Worm (Caenorhabditis elegans) whole organism, late embryonic: ENCODE results near the gene W01B6.6.
A peak's percentile ranks its signal among the peaks of the same experiment; 100 is the strongest.

Source experiments
- C08G9.2 ChIP-seq: sonication (generic microtip); optimal IDR thresholded peaks from 2 replicates; lab custom pipeline; 2016; ENCODE audit warnings: mild to moderate bottlenecking, missing genetic modification characterization, moderate library complexity, missing compliant biosample characterization
- F13H6.1 ChIP-seq: sonication (generic microtip); optimal IDR thresholded peaks from 2 replicates; lab custom pipeline; 2016; ENCODE audit warnings: missing genetic modification characterization, missing compliant biosample characterization
- K02D7.2 ChIP-seq: sonication (generic microtip); optimal IDR thresholded peaks from 2 replicates; lab custom pipeline; 2017; ENCODE audit warnings: mild to moderate bottlenecking, missing genetic modification characterization, missing compliant biosample characterization
- Y22D7AL.16 ChIP-seq: sonication (generic microtip); optimal IDR thresholded peaks from 2 replicates; lab custom pipeline; 2016; ENCODE audit warnings: missing genetic modification characterization, missing compliant biosample characterization
- ahr-1 ChIP-seq: sonication (generic microtip); optimal IDR thresholded peaks from 2 replicates; lab custom pipeline; 2016; ENCODE audit warnings: missing genetic modification characterization, missing compliant biosample characterization
- ama-1 ChIP-seq: fragments of 150-350 bp; optimal IDR thresholded peaks from 2 replicates; lab custom pipeline; 2014
- ceh-18 ChIP-seq: sonication (generic microtip); optimal IDR thresholded peaks from 2 replicates; lab custom pipeline; 2016; ENCODE audit warnings: missing genetic modification characterization, missing compliant biosample characterization
- ceh-22 ChIP-seq: sonication (generic microtip); optimal IDR thresholded peaks from 2 replicates; lab custom pipeline; 2017; ENCODE audit warnings: missing biosample characterization, missing genetic modification characterization
- ceh-24 ChIP-seq: sonication (generic microtip); optimal IDR thresholded peaks from 2 replicates; lab custom pipeline; 2016; ENCODE audit warnings: mild to moderate bottlenecking, missing genetic modification characterization, missing compliant biosample characterization
- ceh-30 ChIP-seq: fragments of 150-350 bp; optimal IDR thresholded peaks from 2 replicates; lab custom pipeline; 2014; ENCODE audit warnings: missing biosample characterization, missing genetic modification characterization
- ceh-31 ChIP-seq: sonication (generic microtip); optimal IDR thresholded peaks from 2 replicates; lab custom pipeline; 2016; ENCODE audit warnings: missing genetic modification characterization, missing compliant biosample characterization
- ceh-48 ChIP-seq: sonication (generic microtip); optimal IDR thresholded peaks from 2 replicates; lab custom pipeline; 2016; ENCODE audit warnings: missing genetic modification characterization, inconsistent platforms, missing compliant biosample characterization
- ceh-9 ChIP-seq: sonication (generic microtip); optimal IDR thresholded peaks from 2 replicates; lab custom pipeline; 2016; ENCODE audit warnings: mild to moderate bottlenecking, missing genetic modification characterization, inconsistent platforms, missing compliant biosample characterization
- dve-1 ChIP-seq: sonication (generic microtip); optimal IDR thresholded peaks from 2 replicates; lab custom pipeline; 2017; ENCODE audit warnings: antibody characterized with exemption, mild to moderate bottlenecking, missing genetic modification characterization, missing compliant biosample characterization
- elt-2 ChIP-seq: sonication (generic microtip); optimal IDR thresholded peaks from 2 replicates; lab custom pipeline; 2016; ENCODE audit warnings: missing genetic modification reagents, missing genetic modification characterization, missing compliant biosample characterization
- elt-4 ChIP-seq: sonication (generic microtip); optimal IDR thresholded peaks from 2 replicates; lab custom pipeline; 2016; ENCODE audit warnings: missing genetic modification characterization, missing compliant biosample characterization
- ets-4 ChIP-seq: sonication (generic microtip); optimal IDR thresholded peaks from 2 replicates; lab custom pipeline; 2016; ENCODE audit warnings: missing genetic modification characterization, missing compliant biosample characterization
- eyg-1 ChIP-seq: sonication (generic microtip); optimal IDR thresholded peaks from 2 replicates; lab custom pipeline; 2016; ENCODE audit warnings: missing genotype, missing genetic modification characterization, missing compliant biosample characterization
- fax-1 ChIP-seq: sonication (generic microtip); optimal IDR thresholded peaks from 2 replicates; lab custom pipeline; 2016; ENCODE audit warnings: missing genotype, missing genetic modification characterization, missing compliant biosample characterization
- gmeb-2 ChIP-seq: sonication (generic microtip); optimal IDR thresholded peaks from 2 replicates; lab custom pipeline; 2016; ENCODE audit warnings: missing genetic modification characterization, inconsistent platforms, missing compliant biosample characterization
- hlh-30 ChIP-seq: sonication (generic microtip); optimal IDR thresholded peaks from 2 replicates; lab custom pipeline; 2017; ENCODE audit warnings: antibody characterized with exemption, missing genetic modification characterization, missing compliant biosample characterization; ENCODE audit not compliant: insufficient read depth
- hlh-8 ChIP-seq: sonication (generic microtip); optimal IDR thresholded peaks from 2 replicates; lab custom pipeline; 2016; ENCODE audit warnings: missing genotype, missing genetic modification characterization, missing compliant biosample characterization
- lim-6 ChIP-seq: sonication (generic microtip); optimal IDR thresholded peaks from 2 replicates; lab custom pipeline; 2016; ENCODE audit warnings: missing genetic modification characterization, missing compliant biosample characterization
- madf-2 ChIP-seq: sonication (generic microtip); optimal IDR thresholded peaks from 2 replicates; lab custom pipeline; 2017; ENCODE audit warnings: missing genetic modification characterization, missing compliant biosample characterization
- nfya-1 ChIP-seq: sonication (generic microtip); optimal IDR thresholded peaks from 2 replicates; lab custom pipeline; 2017; ENCODE audit warnings: missing genetic modification characterization, mild to moderate bottlenecking, missing compliant biosample characterization, antibody characterized with exemption, moderate library complexity
- pag-3 ChIP-seq: sonication (generic microtip); optimal IDR thresholded peaks from 2 replicates; lab custom pipeline; 2016; ENCODE audit warnings: missing compliant biosample characterization, missing genetic modification characterization, borderline replicate concordance
- pat-9 ChIP-seq: fragments of 200-800 bp; sonication (Bioruptor generic); optimal IDR thresholded peaks from 2 replicates; lab custom pipeline; 2018; ENCODE audit warnings: mild to moderate bottlenecking, missing genetic modification characterization, moderate library complexity, missing compliant biosample characterization
- pax-1 ChIP-seq: fragments of 150-350 bp; optimal IDR thresholded peaks from 2 replicates; lab custom pipeline; 2014; ENCODE audit warnings: missing biosample characterization, missing genetic modification characterization
- pqm-1 ChIP-seq: sonication (generic microtip); optimal IDR thresholded peaks from 2 replicates; lab custom pipeline; 2016; ENCODE audit warnings: missing genetic modification characterization, missing compliant biosample characterization
- ref-2 ChIP-seq: sonication (generic microtip); optimal IDR thresholded peaks from 2 replicates; lab custom pipeline; 2016; ENCODE audit warnings: missing genetic modification characterization, missing compliant biosample characterization
- sdc-2 ChIP-seq: sonication (generic microtip); optimal IDR thresholded peaks from 2 replicates; lab custom pipeline; 2016; ENCODE audit warnings: missing genotype, missing genetic modification characterization, missing compliant biosample characterization
- tbx-2 ChIP-seq: sonication (generic microtip); optimal IDR thresholded peaks from 2 replicates; lab custom pipeline; 2016; ENCODE audit warnings: missing genetic modification characterization, missing compliant biosample characterization
- unc-55 ChIP-seq: sonication (generic microtip); optimal IDR thresholded peaks from 2 replicates; lab custom pipeline; 2017; ENCODE audit warnings: missing biosample characterization, missing genetic modification reagents, missing genetic modification characterization
- ztf-16 ChIP-seq: sonication (generic microtip); optimal IDR thresholded peaks from 2 replicates; lab custom pipeline; 2017; ENCODE audit warnings: missing genetic modification characterization, missing compliant biosample characterization

The W01B6.6 gene

ce11 chrIV:10126544-10126943 lies 45.6 kb downstream of the W01B6.6 start, which contains the start of gene ctf-18:
ctf-18 (minus strand) TSS chrIV:10126644.
- TF ChIP-seq K02D7.2 (tag; lab: Kevin White, UChicago), result no peak
- TF ChIP-seq gmeb-2 (tag; lab: Kevin White, UChicago), result no peak
- TF ChIP-seq ceh-24 (tag; lab: Kevin White, UChicago), result no peak

- TF ChIP-seq fax-1 (tag; lab: Kevin White, UChicago) (no peak), ceh-48 (no peak), madf-2 (tag; lab: Kevin White, UChicago) (no peak), ztf-16 (tag; lab: Kevin White, UChicago) (no peak), lim-6 (tag; lab: Kevin White, UChicago) (no peak), eyg-1 (tag; lab: Kevin White, UChicago) (no peak), F13H6.1 (no peak), pqm-1 (tag; lab: Kevin White, UChicago) (no peak), C08G9.2 (tag; lab: Kevin White, UChicago) (no peak), hlh-8 (no peak), sdc-2 (tag; lab: Kevin White, UChicago) (no peak), pag-3 (no peak)
- TF ChIP-seq, all 69 proteins: peak for 0
Measured at ce11 chrIV:10128446-10128845, 47.5 kb downstream of the W01B6.6 start.

DNA sequence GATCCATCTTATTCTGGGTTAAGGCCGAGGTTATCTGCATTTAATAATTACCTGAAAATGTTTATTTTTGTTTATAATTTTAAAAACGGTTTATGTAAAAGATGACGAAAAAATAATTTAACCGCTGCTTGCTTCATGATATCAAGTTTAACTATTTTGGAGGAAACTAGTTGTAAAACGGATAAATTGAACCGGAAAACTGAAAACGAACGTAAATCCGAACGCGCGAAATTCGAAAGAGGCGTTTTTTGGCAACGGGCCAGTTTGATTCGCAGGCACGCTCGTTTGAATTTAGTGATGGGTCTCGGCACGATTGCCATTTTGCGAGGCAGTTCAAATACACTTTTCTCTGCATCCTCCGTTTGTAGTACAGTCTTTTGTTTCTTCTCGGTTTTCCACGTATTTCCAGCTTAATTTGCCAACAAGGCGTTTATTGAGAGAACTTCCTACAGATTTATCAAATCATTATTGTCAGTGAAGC lies 48.0 kb downstream of the W01B6.6 start, which contains the start of the genes gtbp-1 and K08F4.3:
Gene gtbp-1 (minus strand): TSS at position 51 of the 481 bp plus-strand sequence.
Gene K08F4.3 (plus strand): TSS at position 352 of the 481 bp plus-strand sequence.
- TF ChIP-seq dve-1 (tag; lab: Kevin White, UChicago) (peak; percentile 35), tbx-2 (tag; lab: Kevin White, UChicago) (peak; percentile 15), ceh-31 (tag; lab: Kevin White, UChicago) (peak; percentile 63), Y22D7AL.16 (tag; lab: Kevin White, UChicago) (no peak), ets-4 (tag; lab: Kevin White, UChicago) (no peak), ceh-9 (tag; lab: Kevin White, UChicago) (no peak), ref-2 (tag; lab: Kevin White, UChicago) (peak; percentile 39), pat-9 (tag; lab: Kevin White, UChicago) (no peak), ahr-1 (tag; lab: Kevin White, UChicago) (no peak), nfya-1 (tag; lab: Kevin White, UChicago) (peak; percentile 57), pqm-1 (tag; lab: Kevin White, UChicago) (no peak), ceh-18 (tag; lab: Kevin White, UChicago) (no peak), ceh-24 (tag; lab: Kevin White, UChicago) (no peak), ceh-22 (no peak), elt-4 (tag; lab: Kevin White, UChicago) (no peak), pax-1 (no peak), elt-2 (tag; lab: Kevin White, UChicago) (peak; percentile 17), eyg-1 (tag; lab: Kevin White, UChicago) (no peak)

ce11 chrIV:10129957-10130356 lies 49.0 kb downstream of the W01B6.6 start, which contains the start of gene glt-3:
glt-3 (plus strand) TSS chrIV:10130257.
- TF ChIP-seq hlh-30 (tag; lab: Kevin White, UChicago) (no peak), ceh-30 (tag; lab: Kevin White, UChicago) (no peak), K02D7.2 (tag; lab: Kevin White, UChicago) (no peak), ceh-18 (tag; lab: Kevin White, UChicago) (no peak), tbx-2 (tag; lab: Kevin White, UChicago) (no peak), unc-55 (GFP tag; lab: Kevin White, UChicago) (no peak), ets-4 (tag; lab: Kevin White, UChicago) (no peak), ceh-9 (tag; lab: Kevin White, UChicago) (no peak), ama-1 (lab: Kevin White, UChicago) (no peak), C08G9.2 (tag; lab: Kevin White, UChicago) (no peak)
- TF ChIP-seq, all 69 proteins: peak for 0
